Worm (Caenorhabditis elegans) whole organism, L1 larva: ENCODE data around the gene fbxa-133.

Experiments used
- C04F5.9 ChIP-seq: sonication (generic microtip); optimal IDR thresholded peaks from 2 replicates; lab custom pipeline; 2016; ENCODE audit warnings: missing genetic modification characterization, missing compliant biosample characterization
- C16A3.4 ChIP-seq: fragments of 150-350 bp; optimal IDR thresholded peaks from 2 replicates; lab custom pipeline; 2014; ENCODE audit warnings: missing biosample characterization, missing genetic modification characterization
- F16B12.6 ChIP-seq: fragments of 150-350 bp; optimal IDR thresholded peaks from 2 replicates; lab custom pipeline; 2014; ENCODE audit warnings: missing biosample characterization, missing genetic modification characterization
- Y116A8C.19 ChIP-seq: sonication (generic microtip); optimal IDR thresholded peaks from 2 replicates; lab custom pipeline; 2016; ENCODE audit warnings: missing compliant biosample characterization, missing genetic modification characterization, borderline replicate concordance
- ama-1 ChIP-seq: fragments of 150-350 bp; optimal IDR thresholded peaks from 2 replicates; lab custom pipeline; 2014
- blmp-1 ChIP-seq: fragments of 150-350 bp; optimal IDR thresholded peaks from 2 replicates; lab custom pipeline; 2014; ENCODE audit warnings: missing biosample characterization, missing genetic modification characterization
- ceh-8 ChIP-seq: fragments of 200-800 bp; sonication (Bioruptor generic); optimal IDR thresholded peaks from 2 replicates; lab custom pipeline; 2018; ENCODE audit warnings: mild to moderate bottlenecking, missing genetic modification characterization, moderate library complexity, missing compliant biosample characterization
- ceh-82 ChIP-seq, 3 experiments: fragments of 150-350 bp in 1 of 3; sonication (generic microtip) in 2 of 3; optimal IDR thresholded peaks; 2 replicates each; lab custom pipeline; 2014 to 2017; ENCODE audit warnings: missing biosample characterization in 3 of 3, missing genetic modification characterization in 3 of 3
- ceh-88 ChIP-seq: fragments of 200-800 bp; sonication (Bioruptor generic); IDR thresholded peaks from 2 replicates; pipeline ENCODE4 v1.3.6; 2022; ENCODE audit warnings: missing genetic modification characterization, missing compliant biosample characterization
- ceh-90 ChIP-seq: sonication (generic microtip); optimal IDR thresholded peaks from 2 replicates; lab custom pipeline; 2016; ENCODE audit warnings: missing genetic modification characterization, missing compliant biosample characterization
- dsc-1 ChIP-seq: sonication (generic microtip); optimal IDR thresholded peaks from 2 replicates; lab custom pipeline; 2016; ENCODE audit warnings: mild to moderate bottlenecking, missing genetic modification characterization, missing compliant biosample characterization
- egl-13 ChIP-seq: sonication (generic microtip); optimal IDR thresholded peaks from 2 replicates; lab custom pipeline; 2016; ENCODE audit warnings: missing genotype, missing genetic modification reagents, missing genetic modification characterization, missing compliant biosample characterization
- egl-27 ChIP-seq, 2 experiments: fragments of 150-350 bp in 1 of 2; sonication (generic microtip); optimal IDR thresholded peaks; 3 replicates each; lab custom pipeline; 2017 to 2018; ENCODE audit warnings: missing biosample characterization in 2 of 2, missing genetic modification characterization in 2 of 2, missing genetic modification reagents in 2 of 2
- elt-2 ChIP-seq: sonication (generic microtip); optimal IDR thresholded peaks from 2 replicates; lab custom pipeline; 2016; ENCODE audit warnings: missing genetic modification characterization, mild to moderate bottlenecking, inconsistent platforms, missing compliant biosample characterization, missing genetic modification reagents
- fkh-8 ChIP-seq: sonication (generic microtip); optimal IDR thresholded peaks from 2 replicates; lab custom pipeline; 2016; ENCODE audit warnings: mild to moderate bottlenecking, missing genetic modification characterization, missing compliant biosample characterization
- irx-1 ChIP-seq: sonication (generic microtip); optimal IDR thresholded peaks from 2 replicates; lab custom pipeline; 2016; ENCODE audit warnings: missing genetic modification characterization, missing compliant biosample characterization
- jun-1 ChIP-seq: fragments of 150-350 bp; optimal IDR thresholded peaks from 2 replicates; lab custom pipeline; 2014; ENCODE audit warnings: missing biosample characterization, missing genetic modification reagents, missing genetic modification characterization
- lin-13 ChIP-seq: fragments of 150-350 bp; optimal IDR thresholded peaks from 2 replicates; lab custom pipeline; 2014; ENCODE audit warnings: missing biosample characterization, missing genetic modification reagents, missing genetic modification characterization
- lin-15B ChIP-seq: fragments of 150-350 bp; sonication (generic microtip); optimal IDR thresholded peaks from 3 replicates; lab custom pipeline; 2014; ENCODE audit warnings: missing biosample characterization, missing genetic modification characterization
- lin-35 ChIP-seq, 2 experiments: fragments of 150-350 bp; optimal IDR thresholded peaks; 2 replicates each; lab custom pipeline; 2014; ENCODE audit warnings: missing biosample characterization in 2 of 2, missing genetic modification characterization in 2 of 2, missing genetic modification reagents in 2 of 2
- lsy-2 ChIP-seq, 2 experiments: fragments of 150-350 bp; optimal IDR thresholded peaks; 2 replicates each; lab custom pipeline; 2014; ENCODE audit warnings: missing biosample characterization in 2 of 2, missing genetic modification characterization in 2 of 2
- mdl-1 ChIP-seq, 2 experiments: fragments of 150-350 bp; optimal IDR thresholded peaks; 2 replicates each; lab custom pipeline; 2014 to 2017; ENCODE audit warnings: missing biosample characterization in 2 of 2, missing genetic modification characterization in 2 of 2, inconsistent platforms in 1 of 2
- nhr-28 ChIP-seq: fragments of 150-350 bp; optimal IDR thresholded peaks from 2 replicates; lab custom pipeline; 2014; ENCODE audit warnings: missing biosample characterization, missing genetic modification characterization
- nhr-71 ChIP-seq: sonication (generic microtip); optimal IDR thresholded peaks from 2 replicates; lab custom pipeline; 2016; ENCODE audit warnings: mild to moderate bottlenecking, missing genetic modification characterization, moderate library complexity, missing compliant biosample characterization
- nhr-77 ChIP-seq: fragments of 150-350 bp; optimal IDR thresholded peaks from 2 replicates; lab custom pipeline; 2014; ENCODE audit warnings: missing biosample characterization, missing genetic modification characterization
- nhr-84 ChIP-seq: sonication (generic microtip); optimal IDR thresholded peaks from 2 replicates; lab custom pipeline; 2017; ENCODE audit warnings: missing biosample characterization, missing genetic modification characterization
- nhr-85 ChIP-seq: sonication (generic microtip); peaks from one replicate; lab custom pipeline; 2016; ENCODE audit warnings: missing genetic modification characterization, inconsistent platforms, missing compliant biosample characterization
- nhr-90 ChIP-seq: sonication (generic microtip); optimal IDR thresholded peaks from 2 replicates; lab custom pipeline; 2016; ENCODE audit warnings: mild to moderate bottlenecking, missing genetic modification characterization, missing compliant biosample characterization; ENCODE audit not compliant: poor library complexity
- pqm-1 ChIP-seq: sonication (generic microtip); optimal IDR thresholded peaks from 3 replicates; lab custom pipeline; 2017; ENCODE audit warnings: missing biosample characterization, missing genetic modification characterization
- snpc-4 ChIP-seq: fragments of 150-350 bp; optimal IDR thresholded peaks from 2 replicates; lab custom pipeline; 2014; ENCODE audit warnings: missing biosample characterization, missing genetic modification characterization
- snu-23 ChIP-seq: sonication (generic microtip); optimal IDR thresholded peaks from 2 replicates; lab custom pipeline; 2016; ENCODE audit warnings: missing genetic modification characterization, missing compliant biosample characterization
- unc-130 ChIP-seq: fragments of 150-350 bp; optimal IDR thresholded peaks from 2 replicates; lab custom pipeline; 2017; ENCODE audit warnings: missing biosample characterization, missing genetic modification characterization, inconsistent platforms
- unc-62 ChIP-seq: fragments of 150-350 bp; optimal IDR thresholded peaks from 2 replicates; lab custom pipeline; 2014; ENCODE audit warnings: missing biosample characterization, missing genetic modification reagents, missing genetic modification characterization

fbxa-133 gene

DNA sequence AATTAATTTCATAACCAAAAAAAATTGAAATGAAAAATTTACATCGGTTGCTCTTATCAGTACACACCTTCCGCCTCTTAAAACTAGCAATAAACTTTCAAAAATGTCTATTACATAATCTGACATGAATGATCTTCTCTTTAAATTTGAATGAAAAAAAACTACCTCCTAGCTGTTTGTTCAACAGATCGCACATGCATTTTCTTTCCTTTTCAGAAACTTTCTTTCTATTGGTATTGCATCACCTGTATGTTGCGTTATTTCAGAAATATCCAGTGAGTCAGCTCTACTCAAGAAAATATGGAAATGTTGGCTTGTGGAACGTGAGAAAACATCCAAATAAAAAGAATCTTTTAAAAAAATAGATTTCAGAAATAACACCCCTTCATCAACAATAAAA lies 38.6 kb downstream of the fbxa-133 start, which contains the start of gene F57G4.1 (continued):
- TF ChIP-seq ceh-8 (GFP tag; lab: Kevin White, UChicago) = no peak
- no peak for TF ChIP-seq egl-13
- no peak for TF ChIP-seq C16A3.4 (tag; lab: Kevin White, UChicago)

DNA sequence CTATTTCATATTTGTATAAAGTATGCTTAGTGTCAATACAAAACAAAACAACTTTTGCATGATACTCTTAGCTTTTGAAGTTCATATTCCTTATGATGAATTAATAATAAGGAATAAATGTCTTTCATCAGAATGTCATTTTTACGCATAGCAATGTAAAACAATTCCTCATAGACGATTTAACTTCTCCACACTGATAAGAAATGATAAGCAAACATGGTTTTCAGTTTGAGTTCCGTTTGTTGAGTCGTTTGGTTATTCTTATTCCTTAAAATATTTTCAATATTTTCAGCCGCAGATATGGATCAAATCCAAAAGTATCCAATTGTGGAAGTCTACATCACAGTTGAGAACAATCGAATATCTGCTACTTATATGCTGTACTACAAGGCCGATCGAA lies 40.3 kb downstream of the fbxa-133 start, which contains the start of gene F57G4.11:
F57G4.11 (plus strand) TSS at position 301 of the 400 bp plus-strand sequence.
- TF ChIP-seq nhr-90 (tag; lab: Kevin White, UChicago) (no peak), mdl-1 (tag; optimal IDR thresholded peaks at IDR 0.05; lab: Kevin White, UChicago) (no peak), lsy-2 (tag; optimal IDR thresholded peaks at IDR 0.05; lab: Kevin White, UChicago) (no peak), F16B12.6 (tag; lab: Kevin White, UChicago) (no peak), ceh-88 (GFP tag; lab: Robert Waterston, UW) (no peak), nhr-28 (no peak), lin-35 (GFP tag; optimal IDR thresholded peaks at IDR 0.05; lab: Kevin White, UChicago) (no peak), jun-1 (tag; lab: Kevin White, UChicago) (no peak), nhr-84 (tag; lab: Kevin White, UChicago) (no peak), snpc-4 (tag; lab: Kevin White, UChicago) (no peak), elt-2 (tag; lab: Kevin White, UChicago) (no peak), unc-130 (no peak), ceh-90 (tag; lab: Kevin White, UChicago) (no peak), ceh-8 (GFP tag; lab: Kevin White, UChicago) (no peak), lin-13 (GFP tag; lab: Kevin White, UChicago) (no peak), ceh-82 (tag; optimal IDR thresholded peaks at IDR 0.05; lab: Kevin White, UChicago) (no peak), unc-62 (GFP tag; lab: Kevin White, UChicago) (no peak), dsc-1 (no peak), nhr-71 (no peak)

DNA sequence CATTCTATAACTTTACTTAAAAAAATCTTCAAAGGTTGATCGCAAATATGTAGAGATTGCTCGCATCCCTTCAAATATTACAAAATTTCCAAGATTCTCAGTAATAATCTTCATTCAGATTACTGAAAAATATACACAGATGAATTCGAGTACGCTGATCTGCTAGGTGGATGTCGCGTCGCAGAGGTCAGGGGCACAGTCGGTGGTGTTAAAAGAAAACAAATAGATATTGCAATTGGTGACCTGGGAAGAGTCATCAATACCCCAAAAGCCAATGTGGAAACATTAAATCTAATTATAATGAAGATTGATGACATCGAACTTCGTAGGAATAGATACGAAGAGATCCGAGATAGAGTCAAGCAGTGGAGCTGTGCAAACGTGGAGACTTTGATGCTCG lies 44.0 kb downstream of the fbxa-133 start, which contains the start of gene F57G4.10:
F57G4.10 (plus strand) TSS at position 301 of the 400 bp plus-strand sequence.
- no peak for TF ChIP-seq irx-1 (tag; lab: Kevin White, UChicago)
- TF ChIP-seq ceh-90 (tag; lab: Kevin White, UChicago) = no peak
- no peak for TF ChIP-seq pqm-1 (tag; lab: Kevin White, UChicago)
- no peak for TF ChIP-seq Y116A8C.19
- TF ChIP-seq ceh-88 (GFP tag; lab: Robert Waterston, UW) = no peak
- TF ChIP-seq nhr-77 (tag; lab: Kevin White, UChicago) = no peak
- TF ChIP-seq ama-1 (lab: Kevin White, UChicago) = no peak
- TF ChIP-seq blmp-1 (tag; lab: Kevin White, UChicago) = no peak
- no peak for TF ChIP-seq fkh-8 (tag; lab: Kevin White, UChicago)
- TF ChIP-seq lin-13 (GFP tag; lab: Kevin White, UChicago) = no peak
- no peak for TF ChIP-seq nhr-90 (tag; lab: Kevin White, UChicago)
- TF ChIP-seq nhr-85 (tag; lab: Kevin White, UChicago) = no peak
- TF ChIP-seq lin-15B (tag; lab: Kevin White, UChicago) = no peak
- TF ChIP-seq C04F5.9 (tag; lab: Kevin White, UChicago) = no peak
- no peak for TF ChIP-seq snu-23 (GFP tag; lab: Kevin White, UChicago)
- TF ChIP-seq elt-2 (tag; lab: Kevin White, UChicago) = no peak
- no peak for TF ChIP-seq egl-27 (tag; optimal IDR thresholded peaks at IDR 0.05; lab: Kevin White, UChicago)
